Fruit fly (Drosophila melanogaster): ENCODE data around the gene tomb.

Gene tomb

dm6 chr2L:5496468-5497093 lies 40.0 kb downstream of the tomb start:
- no peak for TF ChIP-seq CG8478 (optimal IDR thresholded peaks at IDR 0.05)
- no peak for TF ChIP-seq CTCF (optimal IDR thresholded peaks at IDR 0.05)

dm6 chr2L:5494808-5495356 lies 41.7 kb downstream of the tomb start:
- TF ChIP-seq CG8478 (optimal IDR thresholded peaks at IDR 0.05) (no peak), CTCF (optimal IDR thresholded peaks at IDR 0.05) (no peak)

dm6 chr2L:5493907-5494404 lies 42.6 kb downstream of the tomb start:
- TF ChIP-seq CTCF (optimal IDR thresholded peaks at IDR 0.05) (no peak), CG8478 (optimal IDR thresholded peaks at IDR 0.05) (no peak)

dm6 chr2L:5492924-5493323 lies 43.6 kb downstream of the tomb start:
- TF ChIP-seq CG8478 (optimal IDR thresholded peaks at IDR 0.05): no peak
- TF ChIP-seq CTCF (optimal IDR thresholded peaks at IDR 0.05): no peak

- TF ChIP-seq CTCF (optimal IDR thresholded peaks at IDR 0.05): no peak
- no peak for TF ChIP-seq CG8478 (optimal IDR thresholded peaks at IDR 0.05)
These were observed 45.3 kb downstream of the tomb start for dm6 chr2L:5491220-5491619.

- no peak for TF ChIP-seq CG8478 (optimal IDR thresholded peaks at IDR 0.05)
These were observed 46.7 kb downstream of the tomb start for dm6 chr2L:5489757-5490359.

dm6 chr2L:5489084-5489617 lies 47.4 kb downstream of the tomb start:
- no peak for TF ChIP-seq CTCF (optimal IDR thresholded peaks at IDR 0.05)
- no peak for TF ChIP-seq CG8478 (optimal IDR thresholded peaks at IDR 0.05)

Data from S2 (cell line).